Fruit fly (Drosophila melanogaster) whole organism, embryonic: ENCODE results near the gene TFAM.
A peak's percentile ranks its signal among the peaks of the same experiment; 100 is the strongest.

ENCODE experiments used
- CG10366 ChIP-seq: fragments of 200-800 bp; sonication (Bioruptor generic); IDR thresholded peaks from 2 replicates; pipeline ENCODE4 v1.3.6; 2022; ENCODE audit warnings: missing biosample characterization, missing genetic modification characterization
- CG10543 ChIP-seq: fragments of 200-800 bp; sonication (Bioruptor generic); optimal IDR thresholded peaks from 3 replicates; lab custom pipeline; 2017; ENCODE audit warnings: missing biosample characterization, mild to moderate bottlenecking, missing genetic modification characterization, moderate library complexity
- CG11093 ChIP-seq: fragments of 200-800 bp; sonication (Bioruptor generic); IDR thresholded peaks from 3 replicates; pipeline ENCODE4 v1.3.6; 2022; ENCODE audit warnings: missing biosample characterization, missing genetic modification characterization
- CG12071 ChIP-seq: fragments of 200-800 bp; sonication (Bioruptor generic); optimal IDR thresholded peaks from 3 replicates; lab custom pipeline; 2018; ENCODE audit warnings: missing biosample characterization, mild to moderate bottlenecking, missing genetic modification characterization
- CG13296 ChIP-seq: fragments of 200-800 bp; sonication (Bioruptor generic); optimal IDR thresholded peaks from 3 replicates; lab custom pipeline; 2018; ENCODE audit warnings: missing biosample characterization, mild to moderate bottlenecking, missing genetic modification characterization
- CG14014 ChIP-seq: fragments of 200-800 bp; sonication (Bioruptor generic); IDR thresholded peaks from 2 replicates; pipeline ENCODE4 v1.3.6; 2022; ENCODE audit warnings: missing biosample characterization, missing genetic modification characterization
- CG14441 ChIP-seq: fragments of 200-800 bp; sonication (Bioruptor generic); IDR thresholded peaks from 2 replicates; pipeline ENCODE4 v1.3.6; 2022; ENCODE audit warnings: missing biosample characterization, missing genetic modification characterization
- CG15269 ChIP-seq: fragments of 200-800 bp; sonication (Bioruptor generic); optimal IDR thresholded peaks from 2 replicates; lab custom pipeline; 2018; ENCODE audit warnings: missing biosample characterization, mild to moderate bottlenecking, missing genetic modification characterization, moderate library complexity
- CG17568 ChIP-seq: fragments of 200-800 bp; sonication (Bioruptor generic); optimal IDR thresholded peaks from 2 replicates; lab custom pipeline; 2018; ENCODE audit warnings: missing biosample characterization, mild to moderate bottlenecking, missing genetic modification characterization, moderate library complexity
- CG18476 ChIP-seq: fragments of 200-800 bp; sonication (Bioruptor generic); optimal IDR thresholded peaks from 2 replicates; lab custom pipeline; 2016; ENCODE audit warnings: missing biosample characterization, mild to moderate bottlenecking, missing genetic modification characterization
- CG18764 ChIP-seq: fragments of 200-800 bp; sonication (Bioruptor generic); optimal IDR thresholded peaks from 3 replicates; lab custom pipeline; 2016; ENCODE audit warnings: missing biosample characterization, missing genetic modification characterization
- CG31388 ChIP-seq: fragments of 200-800 bp; sonication (Bioruptor generic); optimal IDR thresholded peaks from 2 replicates; lab custom pipeline; 2016; ENCODE audit warnings: missing biosample characterization, missing genetic modification characterization
- CG5245 ChIP-seq: fragments of 200-800 bp; sonication (Bioruptor generic); optimal IDR thresholded peaks from 3 replicates; lab custom pipeline; 2016; ENCODE audit warnings: missing biosample characterization, missing genetic modification characterization
- CG5953 ChIP-seq: fragments of 200-800 bp; sonication (Bioruptor generic); IDR thresholded peaks from 2 replicates; pipeline ENCODE4 v1.3.6; 2022; ENCODE audit warnings: missing biosample characterization, missing genetic modification characterization
- CG7357 ChIP-seq: fragments of 200-800 bp; sonication (Bioruptor generic); IDR thresholded peaks from 3 replicates; pipeline ENCODE4 v1.3.6; 2022; ENCODE audit warnings: missing biosample characterization, missing genetic modification characterization
- CG7987 ChIP-seq: fragments of 200-800 bp; sonication (Bioruptor generic); optimal IDR thresholded peaks from 2 replicates; lab custom pipeline; 2018; ENCODE audit warnings: missing biosample characterization, mild to moderate bottlenecking, missing genetic modification characterization, moderate library complexity
- CG8765 ChIP-seq: fragments of 200-800 bp; sonication (Bioruptor generic); IDR thresholded peaks from 2 replicates; pipeline ENCODE4 v1.3.6; 2022; ENCODE audit warnings: missing biosample characterization, missing genetic modification characterization
- Deaf1 ChIP-seq: fragments of 200-800 bp; optimal IDR thresholded peaks from 3 replicates; lab custom pipeline; 2019; ENCODE audit warnings: missing biosample characterization, mild to moderate bottlenecking, missing genetic modification characterization, moderate library complexity
- Dek ChIP-seq: fragments of 200-800 bp; sonication (Bioruptor generic); optimal IDR thresholded peaks from 3 replicates; lab custom pipeline; 2019; ENCODE audit warnings: missing biosample characterization, mild to moderate bottlenecking, missing genetic modification characterization, moderate library complexity
- Dip2 ChIP-seq: fragments of 200-800 bp; sonication (Bioruptor generic); IDR thresholded peaks from 2 replicates; pipeline ENCODE4 v1.3.6; 2022; ENCODE audit warnings: missing biosample characterization, missing genetic modification characterization
- Elba2 ChIP-seq: fragments of 200-800 bp; sonication (Bioruptor generic); optimal IDR thresholded peaks from 3 replicates; lab custom pipeline; 2016; ENCODE audit warnings: missing biosample characterization, missing genetic modification characterization
- Hand ChIP-seq: fragments of 200-800 bp; sonication (Bioruptor generic); optimal IDR thresholded peaks from 2 replicates; lab custom pipeline; 2017; ENCODE audit warnings: mild to moderate bottlenecking, missing biosample characterization, missing genetic modification reagents, missing genetic modification characterization
- NFAT ChIP-seq: fragments of 200-800 bp; sonication (Bioruptor generic); IDR thresholded peaks from 2 replicates; pipeline ENCODE4 v1.3.6; 2022; ENCODE audit warnings: missing biosample characterization, missing genetic modification characterization
- Nf-YC ChIP-seq: fragments of 200-800 bp; optimal IDR thresholded peaks from 3 replicates; lab custom pipeline; 2019; ENCODE audit warnings: missing biosample characterization, mild to moderate bottlenecking, missing genetic modification characterization, moderate library complexity
- Oli ChIP-seq: fragments of 200-800 bp; sonication (Bioruptor generic); optimal IDR thresholded peaks from 2 replicates; lab custom pipeline; 2018; ENCODE audit warnings: missing biosample characterization, mild to moderate bottlenecking, missing genetic modification characterization, moderate library complexity
- PHDP ChIP-seq: fragments of 200-800 bp; sonication (Bioruptor generic); optimal IDR thresholded peaks from 3 replicates; lab custom pipeline; 2018; ENCODE audit warnings: missing biosample characterization, mild to moderate bottlenecking, missing genetic modification characterization, moderate library complexity
- Pdp1 ChIP-seq, 2 experiments: fragments of 200-800 bp; sonication (Bioruptor generic); optimal IDR thresholded peaks; 3 replicates each; lab custom pipeline; 2016; ENCODE audit warnings: missing biosample characterization in 2 of 2, missing genetic modification characterization in 2 of 2, mild to moderate bottlenecking in 1 of 2, moderate library complexity in 1 of 2
- Rx ChIP-seq: fragments of 200-800 bp; sonication (Bioruptor generic); IDR thresholded peaks from 2 replicates; pipeline ENCODE4 v1.3.6; 2022; ENCODE audit warnings: missing biosample characterization, missing genetic modification characterization
- Xbp1 ChIP-seq: fragments of 200-800 bp; sonication (Bioruptor generic); optimal IDR thresholded peaks from 3 replicates; lab custom pipeline; 2016; ENCODE audit warnings: missing biosample characterization, mild to moderate bottlenecking, missing genetic modification characterization
- ab ChIP-seq: fragments of 200-800 bp; sonication (Bioruptor generic); optimal IDR thresholded peaks from 2 replicates; lab custom pipeline; 2016; ENCODE audit warnings: missing biosample characterization, missing genetic modification characterization
- ac ChIP-seq: fragments of 200-800 bp; sonication (Bioruptor generic); optimal IDR thresholded peaks from 3 replicates; lab custom pipeline; 2017; ENCODE audit warnings: missing biosample characterization, mild to moderate bottlenecking, missing genetic modification characterization
- amos ChIP-seq: fragments of 200-800 bp; sonication (Bioruptor generic); IDR thresholded peaks from 2 replicates; pipeline ENCODE4 v1.3.6; 2022; ENCODE audit warnings: missing biosample characterization, missing genetic modification characterization; ENCODE audit not compliant: partially characterized antibody
- ase ChIP-seq: fragments of 200-800 bp; sonication (Bioruptor generic); IDR thresholded peaks from 3 replicates; pipeline ENCODE4 v1.3.6; 2022; ENCODE audit warnings: missing biosample characterization, missing genetic modification characterization
- disco-r ChIP-seq: fragments of 200-800 bp; sonication (Bioruptor generic); optimal IDR thresholded peaks from 2 replicates; lab custom pipeline; 2016; ENCODE audit warnings: missing biosample characterization, missing genetic modification characterization
- dm ChIP-seq: fragments of 200-800 bp; sonication (Bioruptor generic); optimal IDR thresholded peaks from 3 replicates; lab custom pipeline; 2016; ENCODE audit warnings: missing biosample characterization, missing genetic modification characterization
- grau ChIP-seq: fragments of 200-800 bp; optimal IDR thresholded peaks from 3 replicates; lab custom pipeline; 2019; ENCODE audit warnings: missing biosample characterization, mild to moderate bottlenecking, missing genetic modification characterization, moderate library complexity
- h ChIP-seq: fragments of >200 bp; optimal IDR thresholded peaks from 2 replicates; lab custom pipeline; 2017
- ham ChIP-seq: fragments of 200-800 bp; sonication (Bioruptor generic); IDR thresholded peaks from 2 replicates; pipeline ENCODE4 v1.3.6; 2022; ENCODE audit warnings: missing biosample characterization, missing genetic modification characterization
- lmd ChIP-seq: fragments of 200-800 bp; sonication (Bioruptor generic); IDR thresholded peaks from 2 replicates; pipeline ENCODE4 v1.3.6; 2022; ENCODE audit warnings: missing biosample characterization, missing genetic modification characterization
- nom ChIP-seq: fragments of 200-800 bp; sonication (Bioruptor generic); optimal IDR thresholded peaks from 2 replicates; lab custom pipeline; 2017; ENCODE audit warnings: missing biosample characterization, missing genetic modification characterization, mild to moderate bottlenecking, moderate library complexity, missing genetic modification reagents
- pho ChIP-seq: fragments of 200-800 bp; sonication (Bioruptor generic); optimal IDR thresholded peaks from 2 replicates; lab custom pipeline; 2016; ENCODE audit warnings: missing biosample characterization, missing genetic modification characterization
- pnt ChIP-seq: fragments of 200-800 bp; sonication (Bioruptor generic); optimal IDR thresholded peaks from 3 replicates; lab custom pipeline; 2016; ENCODE audit warnings: missing biosample characterization, missing genetic modification characterization
- sd ChIP-seq: fragments of 200-800 bp; sonication (Bioruptor generic); optimal IDR thresholded peaks from 3 replicates; lab custom pipeline; 2018; ENCODE audit warnings: missing biosample characterization, mild to moderate bottlenecking, missing genetic modification characterization, moderate library complexity
- shn ChIP-seq: fragments of 200-800 bp; sonication (Bioruptor generic); optimal IDR thresholded peaks from 3 replicates; lab custom pipeline; 2016; ENCODE audit warnings: missing biosample characterization, missing genetic modification characterization
- sim ChIP-seq: fragments of 200-800 bp; sonication (Bioruptor generic); IDR thresholded peaks from 2 replicates; pipeline ENCODE4 v1.3.6; 2022; ENCODE audit warnings: missing biosample characterization, missing genetic modification characterization
- slou ChIP-seq: fragments of 200-800 bp; sonication (Bioruptor generic); optimal IDR thresholded peaks from 3 replicates; lab custom pipeline; 2016; ENCODE audit warnings: missing biosample characterization, missing genetic modification characterization
- stwl ChIP-seq: fragments of 200-800 bp; sonication (Bioruptor generic); optimal IDR thresholded peaks from 3 replicates; lab custom pipeline; 2018; ENCODE audit warnings: missing biosample characterization, mild to moderate bottlenecking, missing genetic modification characterization, moderate library complexity
- tll ChIP-seq, 2 experiments: fragments of 200-800 bp in 1 of 2; fragments of >200 bp in 1 of 2; sonication (Bioruptor generic) in 1 of 2; optimal IDR thresholded peaks; 2 replicates each; lab custom pipeline; 2017 to 2019; ENCODE audit warnings: missing biosample characterization in 2 of 2, missing genetic modification characterization in 2 of 2, mild to moderate bottlenecking in 1 of 2, moderate library complexity in 1 of 2
- tup ChIP-seq: fragments of 200-800 bp; sonication (Bioruptor generic); optimal IDR thresholded peaks from 2 replicates; lab custom pipeline; 2016; ENCODE audit warnings: missing biosample characterization, mild to moderate bottlenecking, missing genetic modification characterization, moderate library complexity
- wek ChIP-seq: fragments of 200-800 bp; sonication (Bioruptor generic); optimal IDR thresholded peaks from 3 replicates; lab custom pipeline; 2018; ENCODE audit warnings: missing biosample characterization, mild to moderate bottlenecking, missing genetic modification characterization, moderate library complexity

Gene TFAM

DNA sequence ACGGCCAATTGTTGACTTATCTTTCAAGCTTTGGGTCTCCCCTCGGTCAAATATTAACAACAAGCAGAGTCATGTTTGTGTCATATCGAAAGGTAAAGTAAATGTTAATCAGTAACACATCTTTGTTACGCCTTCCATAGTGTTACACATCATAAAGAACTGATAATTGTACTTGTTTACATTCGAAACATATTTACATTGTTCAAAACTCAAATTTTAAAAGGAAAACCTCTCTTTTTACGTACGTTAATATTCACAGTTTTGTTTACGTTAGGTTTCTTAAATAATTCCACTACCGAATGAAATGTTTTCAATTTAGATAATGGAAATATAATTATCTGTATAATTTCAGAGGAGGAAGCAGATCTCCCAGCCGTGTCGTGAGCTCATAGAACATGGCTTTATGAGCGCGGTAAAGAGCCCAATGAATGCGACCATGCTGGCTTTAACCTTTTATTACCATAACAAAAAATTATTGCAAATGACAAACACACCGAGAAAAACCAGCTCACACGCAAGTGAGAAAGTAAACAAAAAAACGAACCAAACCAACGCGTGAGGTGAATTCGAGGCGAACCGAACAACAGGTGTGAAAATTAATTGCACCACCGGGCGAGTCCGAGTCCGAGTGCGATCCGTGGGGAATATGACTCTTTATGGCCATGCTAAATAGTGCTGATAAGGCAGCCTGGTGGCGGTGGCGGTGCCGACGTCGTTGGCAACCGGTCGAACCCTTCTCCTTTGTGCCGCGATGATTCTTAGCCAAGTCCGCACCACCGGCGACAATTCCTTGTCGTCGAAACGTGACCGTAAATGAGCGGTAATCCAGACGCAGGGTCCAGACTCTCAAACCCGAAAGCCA is 34.3 kb downstream of the TFAM start (continued):
- TF ChIP-seq CG11093 (GFP tag; lab: Robert Waterston, UW): no peak
- peak; percentile 42 for TF ChIP-seq CG17568
- TF ChIP-seq ac (GFP tag; lab: Kevin White, UChicago): peak; percentile 62
- no peak for TF ChIP-seq CG7987 (GFP tag; lab: Kevin White, UChicago)
- TF ChIP-seq CG15269 (tag; lab: Kevin White, UChicago): no peak
- no peak for TF ChIP-seq CG5953 (GFP tag; lab: Robert Waterston, UW)
- no peak for TF ChIP-seq amos (GFP tag; lab: Robert Waterston, UW)
- peak; percentile 22 for TF ChIP-seq CG18476 (GFP tag; lab: Kevin White, UChicago)
- TF ChIP-seq Nf-YC (tag; lab: Kevin White, UChicago): no peak
- TF ChIP-seq NFAT (GFP tag; lab: Robert Waterston, UW): no peak
- TF ChIP-seq Dip2 (GFP tag; lab: Robert Waterston, UW): no peak
- no peak for TF ChIP-seq lmd (GFP tag; lab: Robert Waterston, UW)
- no peak for TF ChIP-seq shn (GFP tag; lab: Kevin White, UChicago)
- TF ChIP-seq CG14014 (GFP tag; lab: Robert Waterston, UW): peak; percentile 61; the same call in 1 of the 2 replicates
- no peak for TF ChIP-seq CG31388 (GFP tag; lab: Kevin White, UChicago)
- TF ChIP-seq nom (GFP tag; lab: Kevin White, UChicago): no peak
- no peak for TF ChIP-seq CG14441 (GFP tag; lab: Robert Waterston, UW)
- TF ChIP-seq sim: 0 out of 2 replicates have a peak, but pooled peaks have one; percentile 22
- peak; percentile 21 for TF ChIP-seq disco-r (GFP tag; lab: Kevin White, UChicago)
- TF ChIP-seq Deaf1: peak; percentile 29
- TF ChIP-seq h (lab: Kevin White, UChicago): no peak
- no peak for TF ChIP-seq CG18764 (GFP tag; lab: Kevin White, UChicago)
- TF ChIP-seq CG7357 (GFP tag; lab: Robert Waterston, UW): no peak
- TF ChIP-seq Hand: no peak
- TF ChIP-seq Pdp1 (GFP tag; optimal IDR thresholded peaks at IDR 0.05; lab: Kevin White, UChicago): peak in 1 of 2 experiments; percentile 4
- TF ChIP-seq Elba2: no peak
- no peak for TF ChIP-seq ab
- peak; percentile 3 for TF ChIP-seq grau (tag; lab: Kevin White, UChicago)
- TF ChIP-seq Rx: no peak
- no peak for TF ChIP-seq sd (tag; lab: Kevin White, UChicago)
- TF ChIP-seq CG10543: peak; percentile 9
- no peak for TF ChIP-seq Xbp1
- no peak for TF ChIP-seq dm (GFP tag; lab: Kevin White, UChicago)
- no peak for TF ChIP-seq CG12071 (GFP tag; lab: Kevin White, UChicago)
- TF ChIP-seq slou (GFP tag; lab: Kevin White, UChicago): peak; percentile 30
- no peak for TF ChIP-seq ase (GFP tag; lab: Robert Waterston, UW)
- no peak for TF ChIP-seq tup
- TF ChIP-seq ham (GFP tag; lab: Robert Waterston, UW): no peak
- peak; percentile 15 for TF ChIP-seq Dek (tag; lab: Kevin White, UChicago)
- TF ChIP-seq stwl (tag; lab: Kevin White, UChicago): no peak
- TF ChIP-seq PHDP (tag; lab: Kevin White, UChicago): no peak
- TF ChIP-seq wek (GFP tag; lab: Kevin White, UChicago): peak; percentile 60
- peak; percentile 17 for TF ChIP-seq CG13296 (GFP tag; lab: Kevin White, UChicago)
- TF ChIP-seq CG10366 (GFP tag; lab: Robert Waterston, UW): no peak
- TF ChIP-seq CG8765 (GFP tag; lab: Robert Waterston, UW): no peak
- TF ChIP-seq Oli: no peak
- TF ChIP-seq pnt: peak; percentile 8
- no peak for TF ChIP-seq tll (GFP tag; optimal IDR thresholded peaks at IDR 0.05; lab: Kevin White, UChicago)
- TF ChIP-seq pho (GFP tag; lab: Kevin White, UChicago): no peak
- TF ChIP-seq CG5245 (GFP tag; lab: Kevin White, UChicago): no peak
